Fruit fly (Drosophila melanogaster) ovary, adult (tissue): ENCODE data around the gene CG3815.
A peak's percentile ranks its signal among the peaks of the same experiment; 100 is the strongest.

Experiments used
- CG17801 ChIP-seq: fragments of 200-800 bp; optimal IDR thresholded peaks from 2 replicates; lab custom pipeline; 2019; ENCODE audit warnings: missing biosample characterization, mild to moderate bottlenecking, missing genetic modification characterization, moderate library complexity; ENCODE audit not compliant: partially characterized antibody

The CG3815 gene

DNA sequence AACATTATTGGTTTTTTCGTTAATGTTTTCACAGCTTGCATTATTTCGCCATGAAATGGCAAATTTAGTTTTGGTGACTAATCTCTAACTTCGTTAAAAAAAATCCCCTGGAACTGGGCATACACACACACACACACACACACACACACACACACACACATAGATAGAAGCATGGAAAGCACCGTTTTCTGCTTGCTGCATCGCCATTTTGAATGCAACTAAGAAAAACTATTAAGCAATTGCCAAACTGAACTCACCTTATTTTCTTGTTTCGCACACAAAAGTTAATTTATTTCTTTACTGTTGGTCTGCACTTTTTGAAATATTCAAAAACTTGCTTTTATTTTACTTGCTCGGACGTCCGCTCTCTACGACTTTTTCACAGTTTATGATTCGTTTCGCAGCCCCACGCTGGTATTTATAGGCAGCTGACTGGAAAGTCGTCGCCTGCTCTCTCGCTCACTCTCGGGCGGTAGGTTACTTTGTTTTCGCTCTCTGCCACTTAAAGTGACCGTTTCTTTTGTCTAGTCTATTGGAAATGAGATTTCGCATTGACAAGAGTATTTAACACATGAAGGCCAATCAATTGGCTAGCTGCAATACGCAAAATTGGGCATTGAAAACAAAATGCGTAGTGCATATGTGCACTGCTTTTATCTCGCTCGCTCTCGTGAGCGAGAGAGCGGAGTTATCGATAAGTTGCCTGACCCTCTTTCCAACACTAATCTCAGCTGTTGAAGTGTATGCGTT, 16.1 kb upstream of the CG3815 start:
- TF ChIP-seq CG17801 (GFP tag; lab: Kevin White, UChicago) = peak; percentile 64

DNA sequence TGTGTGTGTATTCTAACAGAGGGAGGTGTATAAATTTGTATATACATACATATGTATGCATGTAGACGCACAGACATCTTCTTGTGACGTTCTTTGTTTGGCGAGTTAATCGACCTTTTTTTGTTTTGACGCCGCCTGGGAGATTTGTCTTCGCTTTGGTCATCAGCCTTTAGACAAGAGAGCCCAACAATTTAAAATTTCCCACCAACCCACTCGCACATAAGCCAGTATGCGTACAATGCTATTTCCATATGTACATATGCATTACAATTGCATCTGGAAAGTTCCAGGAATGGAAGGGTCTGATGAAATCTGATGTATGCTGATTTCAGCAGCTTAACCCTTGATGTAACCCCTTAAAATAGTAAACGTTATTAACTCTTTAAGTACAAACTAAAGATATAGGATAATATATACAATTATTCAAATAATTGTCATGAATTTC, 15.5 kb upstream of the CG3815 start, which contains the start of gene Ubi-p5E:
Gene Ubi-p5E, minus strand, starts transcription at position 19 of the 445 bp plus-strand sequence.
- TF ChIP-seq CG17801 (GFP tag; lab: Kevin White, UChicago) = no peak

DNA sequence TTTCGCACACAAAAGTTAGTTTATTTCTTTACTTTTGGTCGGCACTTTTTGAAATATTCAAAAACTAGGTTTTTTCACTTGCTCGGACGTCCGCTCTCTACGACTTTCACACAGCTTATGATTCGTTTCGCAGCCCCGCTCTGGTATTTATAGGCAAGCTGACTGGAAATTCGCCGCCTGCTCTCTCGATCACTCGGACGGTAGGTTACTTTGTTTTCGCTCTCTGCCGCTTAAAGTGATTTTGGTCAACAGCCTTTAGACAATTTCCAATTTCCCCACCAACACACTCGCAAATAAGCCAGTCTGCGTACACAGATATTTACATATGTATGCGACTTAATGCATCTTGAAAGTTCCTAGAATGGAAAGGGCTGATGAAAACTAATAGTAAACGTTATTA, 11.7 kb upstream of the CG3815 start, which contains the start of gene CG11700:
Gene CG11700, minus strand, starts transcription at position 106 of the 400 bp plus-strand sequence.
- TF ChIP-seq CG17801 (GFP tag; lab: Kevin White, UChicago) = peak; percentile 31

DNA sequence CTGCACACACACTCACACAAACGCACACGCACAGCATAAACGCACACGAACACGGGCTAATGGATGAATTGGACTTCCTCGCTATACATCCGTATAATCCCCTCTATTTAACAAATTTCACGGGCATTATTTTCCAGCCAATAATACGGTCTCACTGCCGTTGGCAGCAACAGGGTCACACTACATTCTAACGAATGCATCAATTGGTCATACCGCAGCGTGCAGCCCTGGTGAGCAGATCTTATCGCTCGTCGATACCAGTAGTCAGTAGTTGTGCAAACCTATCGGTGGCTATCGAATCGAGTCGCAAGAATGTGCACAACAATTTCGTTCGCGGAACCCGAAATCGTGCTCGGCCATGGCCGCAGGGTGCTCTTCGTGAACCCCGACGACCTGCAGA, 7.3 kb upstream of the CG3815 start, which contains the start of the genes Top3beta and wuho:
Gene Top3beta, minus strand, starts transcription at position 149 of the 400 bp plus-strand sequence.
Gene wuho, plus strand, starts transcription at position 259 of the 400 bp plus-strand sequence.
- TF ChIP-seq CG17801 (GFP tag; lab: Kevin White, UChicago) = peak; percentile 71

DNA sequence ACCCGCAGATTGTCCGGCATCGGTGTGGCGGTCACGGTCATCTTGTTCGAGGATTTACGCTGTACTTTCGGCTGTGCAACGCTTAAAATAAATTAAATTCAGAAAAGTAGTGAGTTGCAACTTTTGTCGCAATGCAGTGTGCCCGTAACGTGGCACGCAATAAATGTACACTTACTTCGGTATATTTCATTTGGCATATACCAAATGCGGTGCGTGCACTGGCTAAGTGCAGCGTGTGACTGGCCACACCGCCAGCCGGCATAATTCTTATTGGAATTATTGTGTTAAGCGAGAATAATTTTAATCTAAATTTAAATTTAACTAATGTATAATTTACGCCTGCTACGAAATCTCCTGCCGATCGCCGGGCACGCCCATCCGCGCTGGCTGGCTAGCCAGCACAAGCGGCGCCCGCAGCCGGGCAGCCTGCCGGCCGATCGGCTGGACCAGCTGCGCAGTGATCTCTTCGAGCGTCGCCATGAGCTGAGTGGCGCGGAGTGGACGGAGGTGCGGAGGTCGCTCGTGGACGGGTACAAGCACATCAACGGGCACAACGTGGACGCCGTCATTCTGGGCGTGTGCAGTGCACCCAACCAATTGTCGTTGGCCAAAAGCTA, 4.0 kb upstream of the CG3815 start, which contains the start of the genes Rpt4 and mldr:
Gene Rpt4, minus strand, starts transcription at position 163 of the 617 bp plus-strand sequence.
Gene mldr, plus strand, starts transcription at position 221 of the 617 bp plus-strand sequence.
- TF ChIP-seq CG17801 (GFP tag; lab: Kevin White, UChicago) = no peak

DNA sequence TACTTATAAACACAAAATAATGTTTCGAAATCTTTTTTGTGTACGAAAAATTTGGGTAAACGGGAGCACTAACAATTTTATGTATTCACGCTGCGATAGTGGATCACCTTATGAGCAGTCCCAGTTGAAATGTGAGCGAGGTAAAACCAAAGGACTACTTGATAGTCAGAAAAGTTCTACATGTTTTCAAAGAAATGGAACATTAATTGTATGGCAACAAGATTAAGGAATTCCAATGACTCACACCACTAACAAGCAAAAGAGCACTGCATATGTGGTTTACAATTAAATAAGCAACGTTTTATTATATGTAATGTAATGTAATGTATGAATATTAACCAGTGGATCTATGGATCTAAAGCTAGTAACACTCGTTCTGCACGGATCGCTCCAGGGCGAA, 946 bp upstream of the CG3815 start, which contains the start of gene CG15892:
Gene CG15892, minus strand, starts transcription at position 101 of the 400 bp plus-strand sequence.
- TF ChIP-seq CG17801 (GFP tag; lab: Kevin White, UChicago) = no peak

DNA sequence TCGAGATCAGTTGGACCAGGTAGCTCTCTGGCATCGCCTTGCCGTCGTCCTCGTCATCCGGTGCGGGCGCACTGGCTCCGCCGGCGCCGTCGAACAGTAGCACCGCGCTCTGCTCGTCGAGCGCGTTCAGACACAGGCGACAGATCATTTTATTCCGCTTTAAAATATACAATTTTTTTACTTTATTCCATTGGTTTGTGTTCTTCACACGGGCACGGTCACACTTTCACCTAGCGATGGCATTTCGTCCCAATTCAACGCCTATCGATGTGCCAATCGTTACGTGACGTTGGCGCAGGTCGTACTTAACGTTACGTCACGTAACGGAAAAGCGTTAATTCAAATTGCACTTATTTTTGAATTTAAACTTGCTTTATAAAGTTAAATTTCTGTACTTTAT, 5.9 kb downstream of the CG3815 start, which contains the start of gene CG12219:
Gene CG12219, minus strand, starts transcription at position 234 of the 400 bp plus-strand sequence.
- TF ChIP-seq CG17801 (GFP tag; lab: Kevin White, UChicago) = peak; percentile 36

DNA sequence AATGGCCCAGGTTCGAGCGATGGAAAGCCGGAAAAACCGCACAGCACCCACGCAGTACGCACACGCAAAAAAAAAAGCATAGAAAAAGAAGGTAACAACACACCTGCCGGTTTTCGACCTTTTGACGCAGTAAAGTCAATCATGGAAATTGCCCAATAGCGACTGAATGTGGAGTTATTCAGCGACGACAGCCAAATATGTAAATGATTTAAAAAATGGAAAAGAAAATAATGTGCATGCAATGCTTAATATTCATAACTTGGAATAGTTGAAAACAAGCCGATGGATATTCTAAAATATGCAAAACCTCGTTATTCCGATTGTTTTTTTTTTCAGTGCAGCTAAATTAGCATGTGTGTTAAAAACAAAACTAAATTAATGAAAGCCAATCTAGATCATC, 8.0 kb downstream of the CG3815 start:
- TF ChIP-seq CG17801 (GFP tag; lab: Kevin White, UChicago) = no peak

DNA sequence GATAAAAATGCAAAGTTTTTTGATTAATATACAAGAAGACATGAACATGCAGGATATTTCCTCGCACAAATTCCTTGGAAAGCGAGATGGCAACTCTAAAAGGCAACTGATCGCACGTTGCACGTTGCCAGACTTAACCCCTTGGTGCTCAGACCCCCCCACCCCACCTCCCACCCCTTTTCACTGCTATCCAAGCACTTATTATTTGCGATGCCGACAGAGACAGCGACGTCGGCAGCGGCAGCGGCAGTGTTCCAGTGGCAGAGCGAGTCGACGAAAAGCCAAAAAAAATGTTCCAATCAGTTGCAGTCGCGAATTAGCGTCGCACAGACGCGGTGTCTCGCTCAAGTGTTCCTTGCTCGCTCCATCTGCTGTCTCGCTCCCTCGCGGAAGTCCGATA, 8.5 kb downstream of the CG3815 start, which contains the start of gene CG3823:
Gene CG3823, plus strand, starts transcription at position 301 of the 400 bp plus-strand sequence.
- no peak for TF ChIP-seq CG17801 (GFP tag; lab: Kevin White, UChicago)

DNA sequence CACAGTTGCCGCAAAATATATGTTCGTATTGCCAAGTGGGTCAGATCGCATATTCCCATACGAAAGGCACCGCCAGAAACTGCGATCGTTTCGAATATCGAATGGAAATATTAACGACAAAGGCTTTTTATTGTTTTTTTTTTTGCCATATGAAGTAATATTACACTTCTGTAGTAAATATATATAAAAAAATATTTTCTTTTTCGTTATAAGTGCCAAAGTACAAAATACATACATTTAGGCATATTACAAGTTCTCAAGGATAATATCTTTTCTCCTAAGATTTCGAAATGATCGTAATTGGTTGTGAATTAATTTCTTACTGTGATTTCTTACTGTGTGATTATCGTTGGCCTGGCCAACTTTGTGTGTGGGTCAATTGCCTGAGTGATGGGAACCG, 9.0 kb downstream of the CG3815 start:
- no peak for TF ChIP-seq CG17801 (GFP tag; lab: Kevin White, UChicago)

DNA sequence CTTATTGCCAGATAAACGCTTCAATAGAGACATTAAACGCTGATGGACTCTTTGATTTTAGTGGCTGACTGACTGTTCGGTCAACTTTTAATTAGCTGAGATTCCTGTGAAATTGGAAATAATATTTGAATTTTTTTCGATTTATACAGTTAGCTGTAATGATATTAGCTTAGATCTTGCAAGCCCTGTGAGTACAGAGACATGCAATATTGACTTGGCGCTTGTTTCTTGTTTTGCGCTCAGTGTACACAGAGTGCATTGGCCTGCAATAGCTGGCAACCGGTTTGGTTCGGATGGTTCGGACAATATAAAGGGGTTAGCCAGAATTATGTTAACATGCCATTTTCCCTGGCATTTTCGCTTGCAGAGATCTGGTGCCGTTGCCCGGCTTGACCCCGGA, 10.1 kb downstream of the CG3815 start:
- no peak for TF ChIP-seq CG17801 (GFP tag; lab: Kevin White, UChicago)

DNA sequence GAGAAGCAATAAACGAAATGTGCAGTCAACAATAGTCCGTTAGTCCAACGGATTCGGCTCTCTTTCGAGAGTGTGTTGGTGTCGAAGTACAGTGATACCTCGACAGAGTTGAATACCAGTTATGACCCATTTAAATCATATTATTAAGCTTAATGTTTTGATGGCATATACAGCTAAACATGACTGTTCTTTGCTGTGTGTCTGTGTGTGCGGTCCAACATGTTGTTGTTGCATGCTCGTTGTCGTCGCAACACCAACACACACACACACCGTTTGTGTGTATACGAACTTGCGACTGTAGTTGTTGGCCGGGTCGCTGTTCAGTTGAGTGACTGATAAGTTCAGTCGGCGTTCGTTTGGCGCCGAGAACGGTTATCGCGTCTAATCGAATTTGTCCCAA, 13.7 kb downstream of the CG3815 start, which contains the start of gene CG15894:
Gene CG15894, plus strand, starts transcription at position 361 of the 400 bp plus-strand sequence.
- TF ChIP-seq CG17801 (GFP tag; lab: Kevin White, UChicago) = no peak

DNA sequence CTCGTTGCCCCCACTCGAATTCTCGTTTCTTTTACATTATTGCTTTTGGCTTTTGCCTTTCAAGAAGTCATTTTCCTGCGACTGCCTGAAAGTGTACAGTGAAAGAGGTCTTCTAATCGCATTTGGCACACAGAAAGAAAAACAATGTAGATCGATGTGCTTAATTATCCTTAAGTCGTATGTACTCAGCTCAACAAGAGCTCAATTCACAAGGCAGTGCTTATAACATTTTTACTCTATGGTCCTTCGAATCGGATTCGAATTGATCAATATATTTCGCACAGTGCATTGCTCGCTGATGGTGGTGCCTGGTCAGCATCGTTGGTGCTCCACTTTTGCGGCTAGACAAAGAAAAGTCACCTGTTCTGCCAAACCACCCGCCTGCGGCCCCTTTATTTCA, 15.2 kb downstream of the CG3815 start:
- no peak for TF ChIP-seq CG17801 (GFP tag; lab: Kevin White, UChicago)

DNA sequence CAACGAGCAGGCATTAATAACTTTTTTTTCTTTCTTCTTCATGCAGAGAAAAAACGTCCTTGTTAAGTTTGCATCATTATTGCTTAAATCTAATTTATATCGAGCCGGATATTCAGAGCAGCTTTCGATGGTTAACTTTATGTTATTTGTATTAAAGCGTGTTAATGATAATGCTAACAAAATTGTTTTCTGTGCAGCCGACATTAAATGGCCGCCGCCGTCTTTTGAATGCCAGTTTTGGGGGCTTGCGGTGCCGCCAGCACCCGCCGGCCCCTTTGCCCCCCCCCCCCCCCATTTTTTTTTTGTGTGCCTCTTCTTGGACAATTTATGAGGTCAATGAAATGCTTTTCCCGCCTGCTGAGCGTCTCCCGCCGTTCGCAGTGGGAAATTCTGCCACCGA, 16.3 kb downstream of the CG3815 start:
- TF ChIP-seq CG17801 (GFP tag; lab: Kevin White, UChicago) = no peak

DNA sequence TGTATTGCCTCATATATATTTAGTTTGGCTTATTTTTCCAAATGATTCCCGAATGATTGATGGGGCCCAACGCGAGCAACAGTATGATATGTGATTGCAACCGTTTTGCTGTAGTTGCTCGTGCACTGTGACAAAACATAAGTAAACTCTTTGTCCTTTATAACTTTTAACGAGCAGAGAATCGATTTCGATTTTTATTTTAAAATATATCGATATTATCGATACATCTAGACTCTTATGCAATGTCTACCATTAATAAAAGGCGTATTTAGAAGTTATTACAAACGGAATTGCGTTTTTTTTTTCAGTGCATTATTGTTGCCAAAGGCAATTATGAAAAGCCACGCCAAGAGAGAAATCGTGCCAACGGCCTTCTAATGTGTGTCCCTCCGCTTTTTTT, 20.4 kb downstream of the CG3815 start:
- TF ChIP-seq CG17801 (GFP tag; lab: Kevin White, UChicago) = no peak
